Fruit fly (Drosophila melanogaster) whole organism, embryonic: Measurements from ENCODE around the gene CG10804.

Source experiments
- CG16815 ChIP-seq: fragments of 200-800 bp; sonication (Bioruptor generic); optimal IDR thresholded peaks from 3 replicates; lab custom pipeline; 2017; ENCODE audit warnings: missing biosample characterization, mild to moderate bottlenecking, missing genetic modification characterization
- CG17829 ChIP-seq: fragments of 200-800 bp; optimal IDR thresholded peaks from 2 replicates; lab custom pipeline; 2019; ENCODE audit warnings: missing biosample characterization, mild to moderate bottlenecking, missing genetic modification characterization, moderate library complexity
- CG8765 ChIP-seq: fragments of 200-800 bp; sonication (Bioruptor generic); IDR thresholded peaks from 2 replicates; pipeline ENCODE4 v1.3.6; 2022; ENCODE audit warnings: missing biosample characterization, missing genetic modification characterization
- Elba2 ChIP-seq: fragments of 200-800 bp; sonication (Bioruptor generic); optimal IDR thresholded peaks from 3 replicates; lab custom pipeline; 2016; ENCODE audit warnings: missing biosample characterization, missing genetic modification characterization
- Max ChIP-seq: fragments of 200-800 bp; sonication (Bioruptor generic); optimal IDR thresholded peaks from 2 replicates; lab custom pipeline; 2016; ENCODE audit warnings: missing biosample characterization, mild to moderate bottlenecking, missing genetic modification characterization
- dmrt11E ChIP-seq: fragments of 200-800 bp; sonication (Bioruptor generic); optimal IDR thresholded peaks from 3 replicates; lab custom pipeline; 2018; ENCODE audit warnings: missing biosample characterization, mild to moderate bottlenecking, missing genetic modification characterization, moderate library complexity
- tup ChIP-seq: fragments of 200-800 bp; sonication (Bioruptor generic); optimal IDR thresholded peaks from 2 replicates; lab custom pipeline; 2016; ENCODE audit warnings: missing biosample characterization, mild to moderate bottlenecking, missing genetic modification characterization, moderate library complexity
- zfh2 ChIP-seq: fragments of 200-800 bp; sonication (Bioruptor generic); optimal IDR thresholded peaks from 2 replicates; lab custom pipeline; 2016; ENCODE audit warnings: missing biosample characterization, missing genetic modification characterization

- TF ChIP-seq Elba2 (GFP tag; lab: Kevin White, UChicago), result no peak
- no peak for TF ChIP-seq zfh2 (GFP tag; lab: Kevin White, UChicago)
- TF ChIP-seq CG8765 (GFP tag; lab: Robert Waterston, UW), result no peak
- TF ChIP-seq CG16815 (GFP tag; lab: Kevin White, UChicago), result no peak
- no peak for TF ChIP-seq tup
- TF ChIP-seq dmrt11E (tag; lab: Kevin White, UChicago), result no peak
- TF ChIP-seq Max (GFP tag; lab: Kevin White, UChicago), result no peak
- no peak for TF ChIP-seq CG17829
Observed at dm6 chrX:3458491-3458890, 23.6 kb downstream of the CG10804 start.
